Worm (Caenorhabditis elegans) whole organism, L4 larva: ENCODE data around the gene otpl-3.

Source experiments
- fos-1 ChIP-seq: fragments of 150-350 bp; optimal IDR thresholded peaks from 2 replicates; lab custom pipeline; 2014; ENCODE audit warnings: missing biosample characterization, missing genetic modification characterization
- rbr-2 ChIP-seq: sonication (generic microtip); optimal IDR thresholded peaks from 2 replicates; lab custom pipeline; 2016; ENCODE audit warnings: missing genotype, missing genetic modification characterization, missing compliant biosample characterization
- zag-1 ChIP-seq: fragments of 150-350 bp; optimal IDR thresholded peaks from 2 replicates; lab custom pipeline; 2014; ENCODE audit warnings: missing biosample characterization, missing genetic modification characterization

DNA sequence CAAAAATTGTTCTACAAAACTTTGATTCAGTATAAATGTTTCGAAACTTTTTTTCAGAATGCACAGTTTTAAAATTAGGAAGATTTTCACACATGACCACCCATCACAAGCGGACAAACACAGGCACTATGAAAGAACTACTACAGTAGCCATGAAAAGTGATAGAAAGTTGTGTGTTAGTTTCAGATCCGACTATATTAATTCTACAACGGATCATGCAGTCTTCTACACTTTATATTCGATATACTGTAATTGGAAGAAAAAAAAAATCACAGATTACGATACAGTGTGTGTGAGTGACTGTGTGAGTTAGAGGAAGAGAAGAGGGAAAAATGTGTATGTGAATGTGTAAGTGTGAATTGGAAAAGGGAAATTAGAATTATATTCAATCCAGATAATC lies 22.2 kb upstream of the otpl-3 start:
- no peak for TF ChIP-seq rbr-2 (tag; lab: Kevin White, UChicago)
- no peak for TF ChIP-seq zag-1
- no peak for TF ChIP-seq fos-1 (tag; lab: Kevin White, UChicago)
